Fruit fly (Drosophila melanogaster): ENCODE results near the gene CG6592.

The CG6592 gene

dm6 chr3L:6094697-6095096, 35.2 kb downstream of the CG6592 start, which contains the start of the genes CG10467 and loj (continued):
- peak; percentile 41 for TF ChIP-seq CG12236 (GFP tag; optimal IDR thresholded peaks at IDR 0.05)
- peak; percentile 37 for TF ChIP-seq gcm2 (GFP tag; optimal IDR thresholded peaks at IDR 0.05)
- TF ChIP-seq pb (GFP tag; optimal IDR thresholded peaks at IDR 0.05) = peak; percentile 2
- peak; percentile 78 for TF ChIP-seq CG11696 (GFP tag; IDR thresholded peaks at IDR 0.05)
- TF ChIP-seq Six4 (GFP tag; optimal IDR thresholded peaks at IDR 0.05) = peak; percentile 92
- TF ChIP-seq sim (GFP tag; IDR thresholded peaks at IDR 0.05) = peak; percentile 71; the same call in 1 of the 2 replicates
- TF ChIP-seq emc (GFP tag; optimal IDR thresholded peaks at IDR 0.05) = peak; percentile 72
- peak; percentile 88 for TF ChIP-seq so (GFP tag; IDR thresholded peaks at IDR 0.05)
- TF ChIP-seq Ravus (GFP tag; IDR thresholded peaks at IDR 0.05) = peak; percentile 88
- TF ChIP-seq YL-1 (GFP tag; optimal IDR thresholded peaks at IDR 0.05) = peak; percentile 92
- TF ChIP-seq Adf1 (GFP tag; IDR thresholded peaks at IDR 0.05) = peak; percentile 79
- peak; percentile 100 for TF ChIP-seq Ets65A (GFP tag)
- TF ChIP-seq lilli (GFP tag; optimal IDR thresholded peaks at IDR 0.05) = peak; percentile 95
- peak; percentile 73 for TF ChIP-seq CHES-1-like (GFP tag; optimal IDR thresholded peaks at IDR 0.05)
- no peak for TF ChIP-seq cad (GFP tag; optimal IDR thresholded peaks at IDR 0.05)
- peak; percentile 97 for TF ChIP-seq H2.0 (GFP tag; IDR thresholded peaks at IDR 0.05)
- TF ChIP-seq CG10321 (GFP tag; IDR thresholded peaks at IDR 0.05) = peak; percentile 57; the same call in 1 of the 2 replicates
- peak; percentile 94 for TF ChIP-seq CG14050 (GFP tag; IDR thresholded peaks at IDR 0.05)
- TF ChIP-seq zf30C (GFP tag; optimal IDR thresholded peaks at IDR 0.05) = no peak
- TF ChIP-seq kay (GFP tag; optimal IDR thresholded peaks at IDR 0.05) = peak; percentile 92
- peak; percentile 60 for TF ChIP-seq Atf-2 (GFP tag; optimal IDR thresholded peaks at IDR 0.05)
- peak; percentile 76 for TF ChIP-seq odd (GFP tag; optimal IDR thresholded peaks at IDR 0.05)
- peak; percentile 91 for TF ChIP-seq psq (GFP tag; optimal IDR thresholded peaks at IDR 0.05)
- TF ChIP-seq kni (GFP tag; optimal IDR thresholded peaks at IDR 0.05) = peak; percentile 77
- peak; percentile 94 for TF ChIP-seq Ada2b (GFP tag; IDR thresholded peaks at IDR 0.05)
- peak; percentile 64 for TF ChIP-seq inv (GFP tag; IDR thresholded peaks at IDR 0.05; ENCODE audit: partially characterized antibody)
- TF ChIP-seq CG12744 (GFP tag; optimal IDR thresholded peaks at IDR 0.05) = peak; percentile 66
- TF ChIP-seq Opbp (GFP tag; IDR thresholded peaks at IDR 0.05; ENCODE audit: partially characterized antibody) = peak; percentile 78
- peak; percentile 93 for TF ChIP-seq Atf6 (GFP tag; IDR thresholded peaks at IDR 0.05)
- TF ChIP-seq pho (GFP tag; optimal IDR thresholded peaks at IDR 0.05) = peak; percentile 85
- peak; percentile 93 for TF ChIP-seq CG15073 (GFP tag; optimal IDR thresholded peaks at IDR 0.05)
- TF ChIP-seq ewg (GFP tag; optimal IDR thresholded peaks at IDR 0.05) = peak; percentile 90
- peak; percentile 58 for TF ChIP-seq bbx (GFP tag; IDR thresholded peaks at IDR 0.05; ENCODE audit: partially characterized antibody)
- TF ChIP-seq Fer1 (GFP tag; optimal IDR thresholded peaks at IDR 0.05) = peak; percentile 90
- TF ChIP-seq Lim3 (GFP tag; IDR thresholded peaks at IDR 0.05) = peak; percentile 86; the same call in 1 of the 2 replicates
- peak; percentile 97 for TF ChIP-seq Chrac-16 (GFP tag; optimal IDR thresholded peaks at IDR 0.05)
- TF ChIP-seq BtbVII (GFP tag; optimal IDR thresholded peaks at IDR 0.05) = peak; percentile 80
- peak; percentile 94 for TF ChIP-seq gsb-n (tag; optimal IDR thresholded peaks at IDR 0.05)
- peak; percentile 90 for TF ChIP-seq sd (tag; optimal IDR thresholded peaks at IDR 0.05)
- TF ChIP-seq CG12104 (GFP tag; optimal IDR thresholded peaks at IDR 0.05) = peak; percentile 93
- TF ChIP-seq Stat92E (GFP tag; optimal IDR thresholded peaks at IDR 0.05) = peak in 1 of 3 experiments; percentile 86
- TF ChIP-seq Asciz (GFP tag; optimal IDR thresholded peaks at IDR 0.05) = peak; percentile 87
- TF ChIP-seq ranshi (GFP tag; IDR thresholded peaks at IDR 0.05) = peak; percentile 98
- peak; percentile 94 for TF ChIP-seq lab (GFP tag; optimal IDR thresholded peaks at IDR 0.05)
- TF ChIP-seq CG7271 (tag; optimal IDR thresholded peaks at IDR 0.05) = peak; percentile 94
- TF ChIP-seq Dad (GFP tag; optimal IDR thresholded peaks at IDR 0.05) = peak; percentile 73
- TF ChIP-seq CG18764 (GFP tag; optimal IDR thresholded peaks at IDR 0.05) = peak; percentile 92
- peak; percentile 75 for TF ChIP-seq org-1 (GFP tag; optimal IDR thresholded peaks at IDR 0.05)
- no peak for TF ChIP-seq abd-A (tag; optimal IDR thresholded peaks at IDR 0.05)
- TF ChIP-seq Hr39 (optimal IDR thresholded peaks at IDR 0.05) = no peak
- peak; percentile 93 for TF ChIP-seq danr (GFP tag; IDR thresholded peaks at IDR 0.05)
- TF ChIP-seq CG2120 (GFP tag; optimal IDR thresholded peaks at IDR 0.05) = peak; percentile 95
- TF ChIP-seq CTCF (GFP tag; optimal IDR thresholded peaks at IDR 0.05) = peak; percentile 30

All from whole organism, embryonic.